Fruit fly (Drosophila melanogaster): Measurements from ENCODE around the gene kmr.
A peak's percentile ranks its signal among the peaks of the same experiment; 100 is the strongest.

kmr gene

dm6 chr3R:13803892-13804710 is 89.1 kb downstream of the kmr start (continued):
- peak; percentile 13; the same call in 1 of the 2 replicates for TF ChIP-seq E2f2 (GFP tag; IDR thresholded peaks at IDR 0.05)
- TF ChIP-seq cas (GFP tag; IDR thresholded peaks at IDR 0.05), result no peak
- peak; percentile 15 for TF ChIP-seq CG18619 (GFP tag; optimal IDR thresholded peaks at IDR 0.05)
- no peak for TF ChIP-seq CG5245 (GFP tag; optimal IDR thresholded peaks at IDR 0.05)
- TF ChIP-seq CG6254 (GFP tag; optimal IDR thresholded peaks at IDR 0.05), result no peak
- TF ChIP-seq Scr (GFP tag; IDR thresholded peaks at IDR 0.05; ENCODE audit: partially characterized antibody), result no peak
- no peak for TF ChIP-seq Antp (GFP tag; optimal IDR thresholded peaks at IDR 0.05)
- TF ChIP-seq pb (GFP tag; optimal IDR thresholded peaks at IDR 0.05), result no peak
- peak; percentile 46 for TF ChIP-seq CG17359 (tag; optimal IDR thresholded peaks at IDR 0.05)
- TF ChIP-seq Gug (GFP tag; IDR thresholded peaks at IDR 0.05), result no peak
- TF ChIP-seq dan (GFP tag; IDR thresholded peaks at IDR 0.05), result no peak

dm6 chr3R:13804971-13805603 is 90.1 kb downstream of the kmr start:
- TF ChIP-seq ttk (GFP tag; IDR thresholded peaks at IDR 0.05), result peak; percentile 6; the same call in 1 of the 2 replicates
- no peak for TF ChIP-seq Camta (GFP tag; optimal IDR thresholded peaks at IDR 0.05)
- no peak for TF ChIP-seq CG3847 (GFP tag; IDR thresholded peaks at IDR 0.05)
- no peak for TF ChIP-seq pros (GFP tag; optimal IDR thresholded peaks at IDR 0.05)
- TF ChIP-seq gfzf (GFP tag; optimal IDR thresholded peaks at IDR 0.05), result no peak
- no peak for TF ChIP-seq crp (GFP tag; optimal IDR thresholded peaks at IDR 0.05)
- no peak for TF ChIP-seq crc (GFP tag; optimal IDR thresholded peaks at IDR 0.05)
- no peak for TF ChIP-seq Atf3 (GFP tag; optimal IDR thresholded peaks at IDR 0.05)
- no peak for TF ChIP-seq CG13123 (GFP tag; optimal IDR thresholded peaks at IDR 0.05)
- no peak for TF ChIP-seq Max (GFP tag; optimal IDR thresholded peaks at IDR 0.05)
- TF ChIP-seq H2.0 (GFP tag; IDR thresholded peaks at IDR 0.05), result no peak
- no peak for TF ChIP-seq Stat92E (GFP tag; optimal IDR thresholded peaks at IDR 0.05)
- TF ChIP-seq CG10543 (GFP tag; optimal IDR thresholded peaks at IDR 0.05), result peak; percentile 50
- peak; percentile 49 for TF ChIP-seq Hey (tag; optimal IDR thresholded peaks at IDR 0.05)
- TF ChIP-seq CG17612 (GFP tag; IDR thresholded peaks at IDR 0.05), result no peak
- no peak for TF ChIP-seq chm (GFP tag; IDR thresholded peaks at IDR 0.05)
- TF ChIP-seq jigr1 (GFP tag; IDR thresholded peaks at IDR 0.05), result no peak
- TF ChIP-seq abd-A (tag; optimal IDR thresholded peaks at IDR 0.05), result peak; percentile 88
- TF ChIP-seq Mad (GFP tag; optimal IDR thresholded peaks at IDR 0.05), result no peak
- no peak for TF ChIP-seq CG8290 (GFP tag; optimal IDR thresholded peaks at IDR 0.05)
- TF ChIP-seq CG8290 (tag; optimal IDR thresholded peaks at IDR 0.05), result no peak
- no peak for TF ChIP-seq CG15479 (GFP tag; optimal IDR thresholded peaks at IDR 0.05)
- no peak for TF ChIP-seq B-H1 (GFP tag; IDR thresholded peaks at IDR 0.05)
- peak; percentile 19 for TF ChIP-seq scrt (GFP tag; optimal IDR thresholded peaks at IDR 0.05)
- TF ChIP-seq CG7963 (GFP tag; IDR thresholded peaks at IDR 0.05; ENCODE audit: partially characterized antibody), result no peak
- TF ChIP-seq luna (GFP tag; optimal IDR thresholded peaks at IDR 0.05), result no peak
- no peak for TF ChIP-seq CG6175 (GFP tag; IDR thresholded peaks at IDR 0.05)
- no peak for TF ChIP-seq gsb (GFP tag; IDR thresholded peaks at IDR 0.05)
- TF ChIP-seq crol (GFP tag; IDR thresholded peaks at IDR 0.05), result peak; percentile 98
- peak; percentile 14 for TF ChIP-seq sd (tag; optimal IDR thresholded peaks at IDR 0.05)
- TF ChIP-seq Fer3 (tag; optimal IDR thresholded peaks at IDR 0.05), result no peak
- TF ChIP-seq CG12942 (GFP tag; optimal IDR thresholded peaks at IDR 0.05), result no peak
- TF ChIP-seq ind (GFP tag; optimal IDR thresholded peaks at IDR 0.05), result no peak
- TF ChIP-seq grau (tag; optimal IDR thresholded peaks at IDR 0.05), result peak; percentile 86
- no peak for TF ChIP-seq Xbp1 (GFP tag; optimal IDR thresholded peaks at IDR 0.05)
- TF ChIP-seq CG4404 (GFP tag; IDR thresholded peaks at IDR 0.05), result no peak
- TF ChIP-seq CG14014 (GFP tag; IDR thresholded peaks at IDR 0.05), result no peak
- no peak for TF ChIP-seq CG4707 (GFP tag; optimal IDR thresholded peaks at IDR 0.05)
